Worm (Caenorhabditis elegans): ENCODE results near the gene acdh-12.

DNA sequence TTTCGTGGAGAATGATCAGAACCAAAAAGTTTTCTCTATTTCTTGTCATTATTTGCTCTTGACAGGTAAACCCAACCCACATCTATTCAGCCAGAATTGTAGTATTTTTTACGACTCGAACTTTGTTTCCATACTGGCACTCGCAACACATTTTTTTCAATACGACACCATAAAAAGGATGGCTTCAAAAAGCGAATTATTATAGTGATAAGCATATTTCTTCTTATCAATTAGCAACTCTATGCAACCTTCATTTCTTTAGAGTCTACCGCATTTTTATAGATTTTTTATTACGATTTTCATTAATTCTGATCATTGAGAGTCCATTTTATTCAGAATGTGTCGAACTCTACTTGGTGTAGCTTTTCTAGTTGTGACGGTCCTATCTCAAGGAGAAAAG is 37.1 kb upstream of the acdh-12 start, which contains the start of gene ctsa-3.1:
- no peak for TF ChIP-seq him-1 (tag; optimal IDR thresholded peaks at IDR 0.05)
- no peak for TF ChIP-seq dao-5 (tag; optimal IDR thresholded peaks at IDR 0.05)
